Fruit fly (Drosophila melanogaster): ENCODE data around the gene Muc18B.
A peak's percentile ranks its signal among the peaks of the same experiment; 100 is the strongest.

The Muc18B gene

DNA sequence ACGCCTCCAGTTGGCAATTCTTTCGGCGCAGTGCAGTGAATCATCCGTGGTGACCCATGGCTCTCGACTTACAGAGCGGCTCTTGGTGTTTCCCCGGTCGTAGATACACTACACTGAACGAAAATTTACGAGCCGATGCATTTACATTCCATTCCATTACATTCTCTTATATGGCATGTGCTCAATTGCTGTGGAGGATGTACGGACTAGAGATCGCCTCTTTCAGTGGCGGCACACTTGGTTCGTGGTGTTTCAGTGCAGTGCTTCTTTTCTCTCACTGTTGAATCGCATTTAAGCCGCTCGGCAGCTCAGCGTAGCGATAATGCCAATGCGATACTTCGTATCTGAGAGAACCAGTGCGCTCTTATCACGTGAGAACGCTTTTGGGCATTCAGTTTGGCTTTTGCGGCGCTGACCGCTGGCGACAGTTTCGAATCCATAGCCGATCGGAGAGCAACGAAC, 27.7 kb upstream of the Muc18B start, which contains the start of gene Mec2 (continued):
- TF ChIP-seq CG4318 (GFP tag; optimal IDR thresholded peaks at IDR 0.05): peak; percentile 23
- TF ChIP-seq CG3919 (GFP tag; optimal IDR thresholded peaks at IDR 0.05): peak; percentile 66
- peak; percentile 12 to 71 for TF ChIP-seq ss (GFP tag; optimal IDR thresholded peaks at IDR 0.05)
- TF ChIP-seq net (GFP tag; optimal IDR thresholded peaks at IDR 0.05): peak; percentile 69
- TF ChIP-seq achi (GFP tag; optimal IDR thresholded peaks at IDR 0.05): peak; percentile 62
- TF ChIP-seq CG3032 (tag; optimal IDR thresholded peaks at IDR 0.05): peak; percentile 61
- no peak for TF ChIP-seq fkh (GFP tag; optimal IDR thresholded peaks at IDR 0.05)
- peak; percentile 82 for TF ChIP-seq lz (GFP tag; optimal IDR thresholded peaks at IDR 0.05)
- peak; percentile 85 for TF ChIP-seq Hr39 (GFP tag; optimal IDR thresholded peaks at IDR 0.05)
- TF ChIP-seq topi (GFP tag; optimal IDR thresholded peaks at IDR 0.05): peak; percentile 72
- TF ChIP-seq CG8632 (GFP tag; optimal IDR thresholded peaks at IDR 0.05): peak; percentile 72
- peak; percentile 74 for TF ChIP-seq CG1621 (tag; optimal IDR thresholded peaks at IDR 0.05)
- peak; percentile 67 for TF ChIP-seq CG10669 (GFP tag; optimal IDR thresholded peaks at IDR 0.05)
- peak; percentile 83 for TF ChIP-seq CG6792 (GFP tag; optimal IDR thresholded peaks at IDR 0.05)
- peak; percentile 63 for TF ChIP-seq fd59A (GFP tag; optimal IDR thresholded peaks at IDR 0.05)
- peak; percentile 72 for TF ChIP-seq CG10631 (GFP tag; optimal IDR thresholded peaks at IDR 0.05)
- TF ChIP-seq Met (GFP tag; optimal IDR thresholded peaks at IDR 0.05): peak; percentile 80
- TF ChIP-seq CG9139 (GFP tag; optimal IDR thresholded peaks at IDR 0.05): peak; percentile 15
- TF ChIP-seq fd85E (GFP tag; optimal IDR thresholded peaks at IDR 0.05): no peak
- TF ChIP-seq Blimp-1 (GFP tag; optimal IDR thresholded peaks at IDR 0.05): peak; percentile 43
- peak; percentile 36 to 67 for TF ChIP-seq salr (GFP tag; optimal IDR thresholded peaks at IDR 0.05)
- peak; percentile 59 for TF ChIP-seq spab (GFP tag; optimal IDR thresholded peaks at IDR 0.05)
- peak; percentile 85 for TF ChIP-seq pdm3 (GFP tag; optimal IDR thresholded peaks at IDR 0.05)
- peak; percentile 77 for TF ChIP-seq Ets21C (GFP tag; optimal IDR thresholded peaks at IDR 0.05)
- TF ChIP-seq acj6 (GFP tag; optimal IDR thresholded peaks at IDR 0.05): peak; percentile 78
- TF ChIP-seq dac (GFP tag; optimal IDR thresholded peaks at IDR 0.05): peak; percentile 10
- peak; percentile 52 for TF ChIP-seq CG16779 (tag; optimal IDR thresholded peaks at IDR 0.05)
- TF ChIP-seq Eip93F (GFP tag; optimal IDR thresholded peaks at IDR 0.05): peak; percentile 68
- TF ChIP-seq esn (GFP tag; optimal IDR thresholded peaks at IDR 0.05): peak; percentile 86
- peak; percentile 82 for TF ChIP-seq Smox (GFP tag; optimal IDR thresholded peaks at IDR 0.05)
- TF ChIP-seq Ets96B (tag; optimal IDR thresholded peaks at IDR 0.05): peak; percentile 62
- TF ChIP-seq CG6854 (GFP tag; optimal IDR thresholded peaks at IDR 0.05): no peak
- peak; percentile 91 for TF ChIP-seq Eip78C (GFP tag)

DNA sequence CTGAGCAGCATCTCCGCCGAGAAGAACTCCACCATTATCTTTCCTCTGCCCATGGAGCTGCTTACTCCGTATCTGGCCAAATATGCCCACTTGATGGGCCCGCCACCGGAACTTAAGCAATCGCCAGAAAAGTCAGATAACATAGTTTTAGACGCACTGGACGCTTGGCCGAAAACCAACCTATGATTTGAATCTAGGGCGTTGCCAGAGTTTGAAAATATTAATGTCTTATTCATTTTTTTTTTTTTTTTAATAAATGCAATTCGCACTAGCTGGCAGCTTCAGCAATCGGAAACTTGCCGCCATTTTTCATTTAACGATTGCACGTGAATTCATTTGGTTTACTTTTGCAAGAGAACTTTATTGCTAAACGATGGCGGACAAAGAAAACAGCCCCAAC, 25.4 kb upstream of the Muc18B start, which contains the start of gene HP1D3csd:
Gene HP1D3csd (plus strand): TSS at position 312 of the 400 bp plus-strand sequence.
- TF ChIP-seq CG8119 (GFP tag; IDR thresholded peaks at IDR 0.05) (no peak), Sox14 (GFP tag; optimal IDR thresholded peaks at IDR 0.05) (no peak), CG8632 (GFP tag; optimal IDR thresholded peaks at IDR 0.05) (no peak), CG7368 (GFP tag; optimal IDR thresholded peaks at IDR 0.05) (no peak), OdsH (GFP tag; optimal IDR thresholded peaks at IDR 0.05) (no peak), net (GFP tag; optimal IDR thresholded peaks at IDR 0.05) (no peak), Hr4 (GFP tag; optimal IDR thresholded peaks at IDR 0.05) (no peak), CG9139 (GFP tag; optimal IDR thresholded peaks at IDR 0.05) (no peak), fd85E (GFP tag; optimal IDR thresholded peaks at IDR 0.05) (no peak), CG10631 (GFP tag; optimal IDR thresholded peaks at IDR 0.05) (no peak), CG6808 (GFP tag; optimal IDR thresholded peaks at IDR 0.05) (no peak), eg (GFP tag; IDR thresholded peaks at IDR 0.05) (peak; percentile 48; the same call in 2 of the 3 replicates), CG6163 (GFP tag; IDR thresholded peaks at IDR 0.05) (peak; percentile 63; the same call in 2 of the 3 replicates), dsx (GFP tag; optimal IDR thresholded peaks at IDR 0.05; ENCODE audit: poor library complexity, severe bottlenecking) (no peak), CG6854 (GFP tag; optimal IDR thresholded peaks at IDR 0.05) (no peak), Ets21C (GFP tag; optimal IDR thresholded peaks at IDR 0.05) (no peak), Met (GFP tag; optimal IDR thresholded peaks at IDR 0.05) (no peak), acj6 (GFP tag; optimal IDR thresholded peaks at IDR 0.05) (no peak), Eip78C (GFP tag) (peak; percentile 74), spab (GFP tag; optimal IDR thresholded peaks at IDR 0.05) (no peak), Sox15 (GFP tag; optimal IDR thresholded peaks at IDR 0.05) (no peak), fkh (GFP tag; optimal IDR thresholded peaks at IDR 0.05) (no peak), CG8319 (GFP tag; optimal IDR thresholded peaks at IDR 0.05) (no peak), pdm3 (GFP tag; optimal IDR thresholded peaks at IDR 0.05) (no peak), CG34406 (GFP tag; optimal IDR thresholded peaks at IDR 0.05) (no peak), achi (GFP tag; optimal IDR thresholded peaks at IDR 0.05) (no peak), CG4318 (GFP tag; optimal IDR thresholded peaks at IDR 0.05) (no peak), CG6276 (GFP tag; optimal IDR thresholded peaks at IDR 0.05) (no peak), CG3032 (tag; optimal IDR thresholded peaks at IDR 0.05) (peak; percentile 10), vri (GFP tag; optimal IDR thresholded peaks at IDR 0.05) (no peak), CG11294 (GFP tag; IDR thresholded peaks at IDR 0.05) (no peak), cyc (GFP tag; optimal IDR thresholded peaks at IDR 0.05) (no peak)
